Fruit fly (Drosophila melanogaster) whole organism, wandering third instar larva: ENCODE results near the gene CG31807.
A peak's percentile ranks its signal among the peaks of the same experiment; 100 is the strongest.

Experiments used
- Abd-B ChIP-seq: fragments of >200 bp; optimal IDR thresholded peaks from 2 replicates; lab custom pipeline; 2017; ENCODE audit warnings: missing biosample characterization, missing genetic modification characterization
- CG32264 ChIP-seq: fragments of 200-800 bp; sonication (Bioruptor generic); optimal IDR thresholded peaks from 2 replicates; lab custom pipeline; 2016; ENCODE audit warnings: missing biosample characterization, missing genetic modification characterization
- CG9705 ChIP-seq: fragments of 200-800 bp; sonication (Bioruptor generic); optimal IDR thresholded peaks from 2 replicates; lab custom pipeline; 2018; ENCODE audit warnings: missing biosample characterization, mild to moderate bottlenecking, missing genetic modification characterization
- CrebA ChIP-seq: fragments of 200-800 bp; sonication (Bioruptor generic); optimal IDR thresholded peaks from 2 replicates; lab custom pipeline; 2016; ENCODE audit warnings: missing biosample characterization, mild to moderate bottlenecking, missing genetic modification characterization, borderline replicate concordance
- Dfd ChIP-seq: fragments of >200 bp; optimal IDR thresholded peaks from 2 replicates; lab custom pipeline; 2017; ENCODE audit warnings: missing biosample characterization, missing genetic modification characterization
- Dif ChIP-seq: fragments of 200-275, 200-300 bp; sonication (Bioruptor generic); optimal IDR thresholded peaks from 2 replicates; lab custom pipeline; 2018; ENCODE audit warnings: missing biosample characterization, missing genetic modification characterization; ENCODE audit not compliant: partially characterized antibody
- GATAd ChIP-seq: sonication (Bioruptor generic); optimal IDR thresholded peaks from 2 replicates; lab custom pipeline; 2016; ENCODE audit warnings: missing biosample characterization, missing genetic modification characterization
- Hnf4 ChIP-seq: fragments of 200-800 bp; sonication (Bioruptor generic); optimal IDR thresholded peaks from 2 replicates; lab custom pipeline; 2016; ENCODE audit warnings: missing biosample characterization, mild to moderate bottlenecking, missing genetic modification characterization
- Hr78 ChIP-seq: fragments of >200 bp; optimal IDR thresholded peaks from 2 replicates; lab custom pipeline; 2017; ENCODE audit warnings: missing biosample characterization, missing genetic modification characterization
- Jra ChIP-seq: sonication (Bioruptor generic); optimal IDR thresholded peaks from 2 replicates; lab custom pipeline; 2016; ENCODE audit warnings: missing biosample characterization, missing genetic modification characterization
- Myc ChIP-seq: fragments of >200 bp; optimal IDR thresholded peaks from 2 replicates; lab custom pipeline; 2017
- OdsH ChIP-seq: fragments of 200-800 bp; sonication (Bioruptor generic); optimal IDR thresholded peaks from 2 replicates; lab custom pipeline; 2016; ENCODE audit warnings: missing biosample characterization, mild to moderate bottlenecking, missing genetic modification characterization
- Rel ChIP-seq, 2 experiments: fragments of 200-800 bp; sonication (Bioruptor generic) in 1 of 2; optimal IDR thresholded peaks; 2 replicates in 1 of 2; 3 replicates in 1 of 2; lab custom pipeline; 2016 to 2019; ENCODE audit warnings: mild to moderate bottlenecking in 2 of 2, missing biosample characterization in 2 of 2, missing genetic modification characterization in 2 of 2, moderate library complexity in 1 of 2
- Sp1 ChIP-seq: fragments of 200-800 bp; sonication (Bioruptor generic); optimal IDR thresholded peaks from 3 replicates; lab custom pipeline; 2019; ENCODE audit warnings: missing biosample characterization, mild to moderate bottlenecking, missing genetic modification characterization, moderate library complexity
- Vsx2 ChIP-seq: fragments of 200-300, 225-300 bp; sonication (Bioruptor generic); optimal IDR thresholded peaks from 2 replicates; lab custom pipeline; 2018; ENCODE audit warnings: missing biosample characterization, missing genetic modification characterization; ENCODE audit not compliant: partially characterized antibody
- br ChIP-seq: fragments of 200-800 bp; sonication (Bioruptor generic); optimal IDR thresholded peaks from 2 replicates; lab custom pipeline; 2016; ENCODE audit warnings: missing biosample characterization, missing genetic modification characterization
- brk ChIP-seq: fragments of 200-800 bp; sonication (Bioruptor generic); optimal IDR thresholded peaks from 2 replicates; lab custom pipeline; 2016; ENCODE audit warnings: missing biosample characterization, mild to moderate bottlenecking, missing genetic modification characterization
- dl ChIP-seq, 2 experiments: fragments of 175-275, 200-275 bp in 1 of 2; fragments of 200-275 bp in 1 of 2; sonication (Bioruptor generic); optimal IDR thresholded peaks; lab custom pipeline; 2018; ENCODE audit warnings: mild to moderate bottlenecking in 2 of 2, missing biosample characterization in 2 of 2, missing genetic modification characterization in 2 of 2, moderate library complexity in 2 of 2; ENCODE audit not compliant: partially characterized antibody in 2 of 2, insufficient read depth in 1 of 2
- dmrt93B ChIP-seq: fragments of 200-800 bp; sonication (Bioruptor generic); optimal IDR thresholded peaks from 2 replicates; lab custom pipeline; 2018; ENCODE audit warnings: missing biosample characterization, mild to moderate bottlenecking, missing genetic modification characterization
- ey ChIP-seq: fragments of 200-800 bp; sonication (Bioruptor generic); optimal IDR thresholded peaks from 2 replicates; lab custom pipeline; 2016; ENCODE audit warnings: missing biosample characterization, missing genetic modification characterization
- foxo ChIP-seq, 2 experiments: fragments of 200-800 bp; sonication (Bioruptor generic); optimal IDR thresholded peaks; 2 replicates in 1 of 2; 3 replicates in 1 of 2; lab custom pipeline; 2016 to 2017; ENCODE audit warnings: missing biosample characterization in 2 of 2, missing genetic modification characterization in 2 of 2
- fru ChIP-seq: fragments of 200-800 bp; sonication (Bioruptor generic); optimal IDR thresholded peaks from 3 replicates; lab custom pipeline; 2016; ENCODE audit warnings: missing biosample characterization, mild to moderate bottlenecking, missing genetic modification characterization
- h ChIP-seq: fragments of 200-800 bp; sonication (Bioruptor generic); optimal IDR thresholded peaks from 3 replicates; lab custom pipeline; 2016; ENCODE audit warnings: missing biosample characterization, mild to moderate bottlenecking, missing genetic modification characterization
- jim ChIP-seq: fragments of 175-275, 200-325 bp; sonication (Bioruptor generic); optimal IDR thresholded peaks from 2 replicates; lab custom pipeline; 2016; ENCODE audit warnings: missing biosample characterization, mild to moderate bottlenecking, missing genetic modification characterization
- lola ChIP-seq: fragments of >200 bp; optimal IDR thresholded peaks from 2 replicates; lab custom pipeline; 2017; ENCODE audit warnings: missing biosample characterization, missing genetic modification characterization
- psq ChIP-seq: fragments of 200-800 bp; sonication (Bioruptor generic); optimal IDR thresholded peaks from 3 replicates; lab custom pipeline; 2017; ENCODE audit warnings: missing biosample characterization, mild to moderate bottlenecking, missing genetic modification characterization, moderate library complexity
- rgr ChIP-seq: fragments of 200-800 bp; sonication (Bioruptor generic); optimal IDR thresholded peaks from 3 replicates; lab custom pipeline; 2016; ENCODE audit warnings: missing biosample characterization, mild to moderate bottlenecking, missing genetic modification characterization
- tai ChIP-seq: sonication (Bioruptor generic); optimal IDR thresholded peaks from 2 replicates; lab custom pipeline; 2016; ENCODE audit warnings: missing biosample characterization, missing genetic modification characterization
- usp ChIP-seq: fragments of >200 bp; optimal IDR thresholded peaks from 2 replicates; lab custom pipeline; 2017; ENCODE audit warnings: missing biosample characterization, missing genetic modification characterization
- woc ChIP-seq: sonication (Bioruptor generic); optimal IDR thresholded peaks from 2 replicates; lab custom pipeline; 2016; ENCODE audit warnings: missing biosample characterization, mild to moderate bottlenecking, missing genetic modification characterization

Gene CG31807

DNA sequence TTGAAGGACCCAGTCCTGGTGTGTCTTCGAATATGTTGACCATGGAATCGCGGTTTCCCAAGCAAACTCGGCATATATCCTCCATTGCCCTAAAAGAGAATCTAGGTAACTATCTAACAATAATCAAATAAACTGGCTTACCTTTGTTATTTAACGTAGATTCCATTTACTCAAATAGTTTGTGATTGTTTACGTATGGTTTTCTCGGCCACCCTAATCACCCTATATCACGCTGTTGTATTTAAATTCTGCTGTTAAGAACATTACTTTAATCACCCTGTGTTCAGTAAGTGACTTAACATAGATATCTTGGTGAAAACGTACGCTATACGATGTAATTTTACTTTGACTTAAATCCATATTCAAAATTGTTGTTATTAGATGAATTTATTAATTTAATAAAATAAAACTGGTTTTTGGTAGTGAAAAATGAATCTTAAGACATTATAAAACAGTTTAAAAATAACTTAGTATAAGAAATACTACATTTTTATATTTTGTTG, 19.3 kb upstream of the CG31807 start:
- TF ChIP-seq dmrt93B (GFP tag; lab: Kevin White, UChicago): no peak
- no peak for TF ChIP-seq Dfd (GFP tag; lab: Kevin White, UChicago)
- no peak for TF ChIP-seq GATAd (GFP tag; lab: Kevin White, UChicago)
- no peak for TF ChIP-seq CG9705 (GFP tag; lab: Kevin White, UChicago)
- TF ChIP-seq Hr78 (GFP tag; lab: Kevin White, UChicago): no peak
- peak; percentile 21 for TF ChIP-seq Hnf4 (GFP tag; lab: Kevin White, UChicago)
- no peak for TF ChIP-seq usp
- TF ChIP-seq, all 38 proteins: peak for 1

- no peak for TF ChIP-seq Dfd (GFP tag; lab: Kevin White, UChicago)
- no peak for TF ChIP-seq jim (GFP tag; lab: Kevin White, UChicago)
- TF ChIP-seq usp: no peak
- TF ChIP-seq woc: no peak
- TF ChIP-seq ey (GFP tag; lab: Kevin White, UChicago): no peak
- TF ChIP-seq Dif (GFP tag; lab: Kevin White, UChicago): no peak
- TF ChIP-seq GATAd (GFP tag; lab: Kevin White, UChicago): no peak
- no peak for TF ChIP-seq psq (GFP tag; lab: Kevin White, UChicago)
- no peak for TF ChIP-seq Hnf4 (GFP tag; lab: Kevin White, UChicago)
- no peak for TF ChIP-seq Rel (GFP tag; optimal IDR thresholded peaks at IDR 0.05; lab: Kevin White, UChicago)
- TF ChIP-seq Rel (tag; optimal IDR thresholded peaks at IDR 0.05; lab: Kevin White, UChicago): no peak
- TF ChIP-seq brk (GFP tag; lab: Kevin White, UChicago): no peak
- TF ChIP-seq, all 38 proteins: peak for 0
Measured at dm6 chr2L:16690619-16690908, 6.8 kb upstream of the CG31807 start.

DNA sequence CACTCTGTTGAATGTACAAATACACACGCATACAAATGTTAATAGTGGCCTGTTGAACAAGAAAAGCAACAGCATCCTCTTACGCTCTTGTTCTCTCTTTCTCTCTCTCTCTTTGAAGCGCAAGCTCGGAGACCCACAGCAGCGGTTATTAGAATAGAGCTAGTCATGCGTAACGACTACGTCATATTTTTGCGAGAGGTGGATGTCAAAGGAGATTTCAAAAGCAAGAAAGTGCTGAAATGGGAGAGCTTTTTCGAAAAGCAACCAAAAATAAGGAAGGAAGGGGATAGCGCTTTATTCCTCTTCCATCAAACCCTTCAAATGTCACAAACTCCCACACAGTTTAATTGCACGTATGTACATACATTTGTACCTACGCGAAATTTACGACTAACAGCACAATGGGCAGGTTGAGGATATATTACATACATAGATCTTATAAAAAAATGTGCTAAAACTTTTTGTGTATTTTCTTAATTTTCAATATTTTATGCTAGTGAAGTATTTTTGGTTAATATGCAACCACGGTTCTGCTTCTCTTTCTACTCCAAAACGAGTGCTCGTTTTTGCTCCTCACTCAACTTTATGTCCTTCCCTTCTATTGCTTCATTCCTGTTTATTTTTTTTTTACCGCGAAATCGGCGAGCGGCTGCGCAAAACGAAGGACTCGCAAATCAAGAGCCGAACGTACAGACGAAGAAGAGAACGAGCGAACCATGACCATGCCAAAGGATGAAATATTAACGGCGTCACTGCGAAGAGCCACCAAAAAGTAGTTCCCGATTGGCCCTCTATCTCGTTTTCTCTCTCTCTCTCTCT, 6.2 kb upstream of the CG31807 start:
- no peak for TF ChIP-seq tai (GFP tag; lab: Kevin White, UChicago)
- TF ChIP-seq Vsx2 (GFP tag; lab: Kevin White, UChicago): no peak
- TF ChIP-seq Jra (GFP tag; lab: Kevin White, UChicago): peak; percentile 30
- TF ChIP-seq fru: peak; percentile 59
- TF ChIP-seq rgr (GFP tag; lab: Kevin White, UChicago): peak; percentile 48
- peak; percentile 19 for TF ChIP-seq br (GFP tag; lab: Kevin White, UChicago)
- TF ChIP-seq Rel (GFP tag; optimal IDR thresholded peaks at IDR 0.05; lab: Kevin White, UChicago): peak; percentile 51
- TF ChIP-seq Rel (tag; optimal IDR thresholded peaks at IDR 0.05; lab: Kevin White, UChicago): no peak
- TF ChIP-seq ey (GFP tag; lab: Kevin White, UChicago): peak; percentile 67
- no peak for TF ChIP-seq CrebA (GFP tag; lab: Kevin White, UChicago)
- peak; percentile 74 for TF ChIP-seq woc
- TF ChIP-seq Sp1 (GFP tag; lab: Kevin White, UChicago): peak; percentile 4
- TF ChIP-seq psq (GFP tag; lab: Kevin White, UChicago): peak; percentile 96
- no peak for TF ChIP-seq lola (GFP tag; lab: Kevin White, UChicago)
- TF ChIP-seq h (GFP tag; lab: Kevin White, UChicago): peak; percentile 73
- peak; percentile 30 for TF ChIP-seq Hnf4 (GFP tag; lab: Kevin White, UChicago)
- TF ChIP-seq Dif (GFP tag; lab: Kevin White, UChicago): peak; percentile 41
- peak; percentile 19 for TF ChIP-seq CG32264 (GFP tag; lab: Kevin White, UChicago)
- no peak for TF ChIP-seq CG9705 (GFP tag; lab: Kevin White, UChicago)
- TF ChIP-seq OdsH (GFP tag; lab: Kevin White, UChicago): peak; percentile 44
- no peak for TF ChIP-seq Myc (lab: Kevin White, UChicago)
- TF ChIP-seq dl (GFP tag; optimal IDR thresholded peaks at IDR 0.05; lab: Kevin White, UChicago; ENCODE audit: insufficient read depth in 1 of 2, partially characterized antibody in 2 of 2): peak; percentile 25 to 65
- TF ChIP-seq foxo (GFP tag; optimal IDR thresholded peaks at IDR 0.05; lab: Kevin White, UChicago): peak in 1 of 2 experiments; percentile 28

DNA sequence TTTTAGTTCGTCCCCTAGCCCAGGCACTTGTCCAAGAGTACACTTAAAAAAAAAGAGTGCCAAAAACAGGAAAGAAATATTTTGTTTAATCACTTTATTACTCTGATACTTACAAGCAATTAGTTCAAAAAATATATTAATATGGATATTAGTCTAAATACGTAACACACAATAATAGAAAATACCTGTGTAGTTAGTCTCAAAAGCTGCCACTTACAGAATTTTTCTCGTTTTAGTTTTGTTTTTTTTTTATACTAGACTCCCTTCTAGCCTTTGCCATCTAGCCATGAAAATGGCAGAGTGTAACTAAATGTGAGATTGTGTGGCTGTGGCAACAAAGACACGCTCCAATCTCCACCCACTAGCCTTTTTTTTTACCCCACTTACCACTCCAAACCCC, 4.1 kb upstream of the CG31807 start:
- TF ChIP-seq psq (GFP tag; lab: Kevin White, UChicago) (no peak), Dfd (GFP tag; lab: Kevin White, UChicago) (no peak), Hr78 (GFP tag; lab: Kevin White, UChicago) (no peak), jim (GFP tag; lab: Kevin White, UChicago) (no peak), rgr (GFP tag; lab: Kevin White, UChicago) (no peak), Abd-B (GFP tag; lab: Kevin White, UChicago) (no peak), br (GFP tag; lab: Kevin White, UChicago) (no peak), fru (no peak), h (GFP tag; lab: Kevin White, UChicago) (no peak), Sp1 (GFP tag; lab: Kevin White, UChicago) (no peak), foxo (GFP tag; optimal IDR thresholded peaks at IDR 0.05; lab: Kevin White, UChicago) (no peak)
